Worm (Caenorhabditis elegans): Measurements from ENCODE around the gene erfa-3.

Gene erfa-3

DNA sequence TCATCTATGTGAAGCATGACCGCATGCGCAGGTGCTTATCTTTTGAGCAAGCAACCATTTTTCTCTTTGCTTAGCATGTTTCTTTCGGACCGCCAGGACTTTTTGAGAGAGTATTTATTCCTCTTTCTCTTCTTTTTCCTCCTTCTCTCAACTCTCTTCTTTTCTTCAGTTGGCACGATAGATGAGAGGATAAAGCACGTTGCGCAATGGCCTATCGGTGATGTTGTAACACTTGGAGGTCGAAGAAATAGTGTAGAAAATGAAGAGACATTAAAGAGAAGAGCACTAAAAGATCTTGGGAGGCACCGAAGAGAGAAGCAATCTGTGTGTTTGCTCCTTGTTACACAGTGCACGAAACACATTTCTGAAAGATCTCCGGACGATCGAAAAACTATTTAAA, 29.2 kb downstream of the erfa-3 start:
- peak; percentile 33 for TF ChIP-seq lin-13 (GFP tag; optimal IDR thresholded peaks at IDR 0.05)
- no peak for TF ChIP-seq snpc-4 (tag; optimal IDR thresholded peaks at IDR 0.05)
- TF ChIP-seq Y55F3AM.14 (GFP tag; optimal IDR thresholded peaks at IDR 0.05) = peak; percentile 5
- TF ChIP-seq sem-4 (tag; optimal IDR thresholded peaks at IDR 0.05) = no peak
- no peak for TF ChIP-seq lin-11 (tag; optimal IDR thresholded peaks at IDR 0.05)
- TF ChIP-seq sma-9 (GFP tag; optimal IDR thresholded peaks at IDR 0.05) = peak; percentile 61
- no peak for TF ChIP-seq sma-9 (tag; optimal IDR thresholded peaks at IDR 0.05)
- TF ChIP-seq mab-5 (tag; optimal IDR thresholded peaks at IDR 0.05) = peak; percentile 38
- peak; percentile 29 for TF ChIP-seq unc-55 (GFP tag; optimal IDR thresholded peaks at IDR 0.05)
- no peak for TF ChIP-seq gmeb-1 (tag; optimal IDR thresholded peaks at IDR 0.05)
- peak; percentile 77 for TF ChIP-seq nhr-129 (tag; optimal IDR thresholded peaks at IDR 0.05)
- TF ChIP-seq ama-1 (optimal IDR thresholded peaks at IDR 0.05) = no peak
- TF ChIP-seq nhr-77 (tag; optimal IDR thresholded peaks at IDR 0.05) = no peak
- no peak for TF ChIP-seq elt-3 (tag; optimal IDR thresholded peaks at IDR 0.05)
- TF ChIP-seq lsy-2 (tag; optimal IDR thresholded peaks at IDR 0.05) = peak in 1 of 2 experiments; percentile 62
- TF ChIP-seq mdl-1 (tag; optimal IDR thresholded peaks at IDR 0.05) = peak; percentile 19 to 37
- peak; percentile 84 for TF ChIP-seq F13H6.1 (tag; optimal IDR thresholded peaks at IDR 0.05)
- TF ChIP-seq C34F6.9 (tag; optimal IDR thresholded peaks at IDR 0.05) = peak; percentile 68

DNA sequence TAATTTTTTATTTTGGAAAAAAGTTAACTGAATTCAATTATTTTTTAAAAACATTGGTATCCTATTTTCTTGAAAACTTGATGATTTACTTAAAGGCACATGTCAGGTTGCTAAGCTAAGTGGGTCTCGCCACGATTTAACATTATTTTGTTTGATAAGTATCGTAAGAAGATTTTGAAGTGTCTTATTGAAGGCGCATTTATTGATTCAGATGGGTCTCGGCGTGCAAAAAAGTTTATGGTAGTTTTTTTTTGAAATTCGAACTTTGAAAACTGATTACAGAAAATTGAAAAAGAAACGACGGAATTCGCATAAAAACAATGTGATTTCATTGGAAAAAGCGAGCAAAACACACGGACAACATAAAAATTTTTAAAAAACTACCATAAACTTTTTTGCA, 29.9 kb downstream of the erfa-3 start:
- TF ChIP-seq dmd-4 (tag; optimal IDR thresholded peaks at IDR 0.05) (no peak), gmeb-1 (tag; optimal IDR thresholded peaks at IDR 0.05) (no peak), ztf-4 (tag; optimal IDR thresholded peaks at IDR 0.05) (no peak), ZK546.5 (tag; optimal IDR thresholded peaks at IDR 0.05) (no peak), lin-13 (GFP tag; optimal IDR thresholded peaks at IDR 0.05) (no peak), nhr-129 (tag; optimal IDR thresholded peaks at IDR 0.05) (no peak), ceh-16 (tag; optimal IDR thresholded peaks at IDR 0.05) (no peak), crh-2 (tag; optimal IDR thresholded peaks at IDR 0.05) (no peak), unc-39 (tag; optimal IDR thresholded peaks at IDR 0.05) (no peak), nhr-25 (tag; optimal IDR thresholded peaks at IDR 0.05) (no peak), ztf-11 (tag; optimal IDR thresholded peaks at IDR 0.05) (no peak), unc-62 (GFP tag; optimal IDR thresholded peaks at IDR 0.05) (no peak), lin-39 (tag; optimal IDR thresholded peaks at IDR 0.05) (no peak), sem-4 (tag; optimal IDR thresholded peaks at IDR 0.05) (no peak)

DNA sequence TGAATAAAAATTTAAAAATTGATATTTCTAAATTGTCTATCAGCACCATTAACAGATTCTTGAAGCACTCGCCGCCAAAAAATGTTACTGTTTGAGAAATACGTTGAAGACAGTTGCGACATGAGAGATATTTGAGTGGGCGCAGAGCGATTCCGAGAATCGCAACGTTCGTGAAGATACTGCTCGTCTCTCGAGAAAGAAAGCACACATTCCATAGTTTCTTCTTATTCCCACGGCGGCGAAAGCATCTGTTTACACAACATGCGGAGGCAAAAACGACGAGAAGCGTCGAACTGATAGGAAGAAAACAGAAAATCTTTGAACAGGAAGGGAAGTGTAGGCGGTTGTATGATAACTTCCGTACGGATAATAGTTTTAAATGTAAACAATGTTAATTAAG, 30.4 kb downstream of the erfa-3 start:
- TF ChIP-seq blmp-1 (tag; optimal IDR thresholded peaks at IDR 0.05; ENCODE audit: insufficient read depth) (no peak), nhr-10 (tag; optimal IDR thresholded peaks at IDR 0.05) (no peak), nhr-6 (tag; optimal IDR thresholded peaks at IDR 0.05) (peak; percentile 68), nhr-129 (tag; optimal IDR thresholded peaks at IDR 0.05) (peak; percentile 78), skn-1 (tag; optimal IDR thresholded peaks at IDR 0.05) (no peak), lin-11 (tag; optimal IDR thresholded peaks at IDR 0.05) (no peak), nhr-12 (tag; optimal IDR thresholded peaks at IDR 0.05) (no peak), peb-1 (tag; optimal IDR thresholded peaks at IDR 0.05) (no peak), aly-2 (tag; optimal IDR thresholded peaks at IDR 0.05) (no peak), ama-1 (optimal IDR thresholded peaks at IDR 0.05) (peak; percentile 38), F13H6.1 (tag; optimal IDR thresholded peaks at IDR 0.05) (peak; percentile 86), ceh-82 (tag; optimal IDR thresholded peaks at IDR 0.05) (no peak), mab-5 (tag; optimal IDR thresholded peaks at IDR 0.05) (no peak), ztf-1 (GFP tag; conservative IDR thresholded peaks at IDR 0.05) (no peak), lsy-2 (tag; optimal IDR thresholded peaks at IDR 0.05) (peak; percentile 14 to 48), unc-55 (GFP tag; optimal IDR thresholded peaks at IDR 0.05) (no peak), nhr-77 (tag; optimal IDR thresholded peaks at IDR 0.05) (no peak), nhr-21 (tag; optimal IDR thresholded peaks at IDR 0.05) (no peak), ceh-16 (tag; optimal IDR thresholded peaks at IDR 0.05) (no peak), alr-1 (tag; optimal IDR thresholded peaks at IDR 0.05) (no peak), R02D3.7 (tag; optimal IDR thresholded peaks at IDR 0.05) (no peak), lin-13 (GFP tag; optimal IDR thresholded peaks at IDR 0.05) (peak; percentile 21), ztf-4 (tag; optimal IDR thresholded peaks at IDR 0.05) (peak; percentile 79), crh-2 (tag; optimal IDR thresholded peaks at IDR 0.05) (peak; percentile 14), fos-1 (tag; optimal IDR thresholded peaks at IDR 0.05) (no peak), dmd-4 (tag; optimal IDR thresholded peaks at IDR 0.05) (no peak), sma-9 (GFP tag; optimal IDR thresholded peaks at IDR 0.05) (peak; percentile 81), sma-9 (tag; optimal IDR thresholded peaks at IDR 0.05) (no peak), Y55F3AM.14 (GFP tag; optimal IDR thresholded peaks at IDR 0.05) (no peak), mbf-1 (tag; optimal IDR thresholded peaks at IDR 0.05) (no peak), sem-4 (tag; optimal IDR thresholded peaks at IDR 0.05) (peak; percentile 33), nhr-11 (tag; optimal IDR thresholded peaks at IDR 0.05) (no peak), elt-3 (tag; optimal IDR thresholded peaks at IDR 0.05) (no peak), nhr-23 (tag; optimal IDR thresholded peaks at IDR 0.05) (no peak), lin-39 (tag; optimal IDR thresholded peaks at IDR 0.05) (no peak), unc-62 (GFP tag; optimal IDR thresholded peaks at IDR 0.05) (no peak), C34F6.9 (tag; optimal IDR thresholded peaks at IDR 0.05) (peak; percentile 14), egl-27 (tag; optimal IDR thresholded peaks at IDR 0.05) (no peak), snpc-4 (tag; optimal IDR thresholded peaks at IDR 0.05) (no peak), nhr-25 (tag; optimal IDR thresholded peaks at IDR 0.05) (no peak), mdl-1 (tag; optimal IDR thresholded peaks at IDR 0.05) (no peak), zag-1 (tag; optimal IDR thresholded peaks at IDR 0.05) (no peak), ZK546.5 (tag; optimal IDR thresholded peaks at IDR 0.05) (no peak), sma-3 (GFP tag; optimal IDR thresholded peaks at IDR 0.05) (peak; percentile 73)
